Worm (Caenorhabditis elegans): ENCODE measurements around the gene trx-1.
A peak's percentile ranks its signal among the peaks of the same experiment; 100 is the strongest.

trx-1 gene

DNA sequence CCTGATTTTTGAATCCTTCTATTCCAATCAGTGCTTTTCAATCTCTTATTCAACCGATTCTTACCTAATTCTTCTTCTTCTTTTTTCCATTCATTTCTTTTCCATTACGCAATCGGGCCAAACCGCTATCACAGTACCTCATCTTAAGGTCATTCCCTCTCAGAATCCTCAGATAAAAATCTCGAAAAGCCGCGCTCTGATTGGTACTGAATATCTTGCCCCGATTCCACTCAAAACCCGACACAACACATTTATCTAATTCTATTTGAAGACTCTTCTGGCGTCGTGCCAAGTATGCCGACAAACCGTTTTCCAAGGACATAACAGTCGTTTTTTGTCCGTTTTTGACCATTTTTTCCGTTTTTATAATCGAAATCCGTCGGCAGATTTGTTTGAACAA, 48.5 kb upstream of the trx-1 start (continued):
- TF ChIP-seq irx-1 (tag; optimal IDR thresholded peaks at IDR 0.05): no peak

DNA sequence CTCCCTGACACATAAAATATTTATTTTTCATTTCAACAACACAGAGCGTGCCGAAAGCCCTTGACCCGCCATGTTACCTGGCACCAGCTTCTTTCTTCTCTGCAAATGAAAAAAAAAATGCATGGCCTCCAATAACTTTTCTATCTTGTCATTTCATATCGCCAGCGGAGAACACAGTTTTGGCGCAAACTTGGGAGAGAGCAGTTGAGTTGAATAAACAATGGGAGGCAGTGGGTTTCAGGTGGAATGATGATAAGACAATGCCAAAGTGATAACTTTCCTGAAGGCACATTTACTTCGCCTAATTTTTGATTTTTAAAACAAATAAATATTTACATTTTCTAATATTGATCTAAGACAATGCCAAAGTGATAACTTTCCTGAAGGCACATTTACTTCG, 47.9 kb upstream of the trx-1 start:
- TF ChIP-seq elt-3 (tag; optimal IDR thresholded peaks at IDR 0.05): no peak
- TF ChIP-seq pag-3 (tag; optimal IDR thresholded peaks at IDR 0.05; ENCODE audit: borderline replicate concordance, insufficient read depth): no peak
- no peak for TF ChIP-seq grh-1 (GFP tag; IDR thresholded peaks at IDR 0.05)
- no peak for TF ChIP-seq nhr-85 (tag)
- no peak for TF ChIP-seq zag-1 (tag; optimal IDR thresholded peaks at IDR 0.05)
- TF ChIP-seq xbp-1 (tag; optimal IDR thresholded peaks at IDR 0.05): no peak
- TF ChIP-seq skn-1 (tag; optimal IDR thresholded peaks at IDR 0.05): no peak
- TF ChIP-seq C04F5.9 (tag; optimal IDR thresholded peaks at IDR 0.05): no peak

DNA sequence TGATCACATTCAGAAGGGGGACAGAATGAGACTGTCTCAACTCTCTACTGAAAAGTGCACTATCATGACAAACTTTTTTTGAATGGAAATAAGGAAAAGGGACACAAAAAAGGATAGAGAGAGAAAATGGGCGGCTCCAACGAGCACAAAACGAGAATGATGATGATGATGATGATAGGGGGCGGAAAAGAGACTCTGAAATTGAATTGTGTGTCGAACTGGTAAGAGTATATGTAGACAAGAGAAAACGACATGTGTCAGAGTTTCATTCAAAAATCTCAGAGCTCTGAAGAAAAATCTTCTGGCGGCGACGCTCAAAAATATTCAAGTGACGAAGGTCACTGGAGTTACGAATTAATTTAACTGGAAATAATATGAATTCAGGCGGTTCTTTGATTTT, 41.9 kb upstream of the trx-1 start:
- peak; percentile 48 for TF ChIP-seq lin-14 (GFP tag; optimal IDR thresholded peaks at IDR 0.05)
- no peak for TF ChIP-seq nhr-237 (tag; optimal IDR thresholded peaks at IDR 0.05)
- peak; percentile 47 for TF ChIP-seq fkh-10 (GFP tag; optimal IDR thresholded peaks at IDR 0.05)
- TF ChIP-seq mef-2 (tag; optimal IDR thresholded peaks at IDR 0.05): no peak

DNA sequence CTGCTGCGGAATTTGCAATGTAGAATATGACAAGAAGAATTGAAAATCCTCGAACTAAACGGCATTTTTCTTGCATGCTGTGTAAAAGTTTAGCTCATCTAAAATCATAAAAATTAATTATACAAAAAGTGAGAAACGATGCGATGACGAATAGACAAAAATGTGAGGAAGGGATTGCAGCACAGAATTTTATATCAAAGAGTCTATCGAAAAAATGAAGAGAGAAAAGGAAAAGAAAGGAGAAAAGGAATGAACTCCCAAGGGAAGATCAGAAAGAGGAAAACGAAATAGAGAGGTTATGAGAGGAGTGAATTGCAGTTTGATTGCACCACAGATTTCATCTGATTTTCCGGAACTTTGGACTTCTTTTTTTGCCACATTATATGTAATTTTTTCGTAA, 40.8 kb upstream of the trx-1 start, which contains the start of gene glr-4:
Gene glr-4 (minus strand): TSS at position 101 of the 400 bp plus-strand sequence.
- no peak for TF ChIP-seq mdl-1 (tag; optimal IDR thresholded peaks at IDR 0.05)
- TF ChIP-seq C04F5.9 (tag; optimal IDR thresholded peaks at IDR 0.05): no peak
- no peak for TF ChIP-seq jun-1 (tag; optimal IDR thresholded peaks at IDR 0.05)
- TF ChIP-seq F16B12.6 (tag; optimal IDR thresholded peaks at IDR 0.05): no peak
- no peak for TF ChIP-seq hlh-17 (GFP tag; optimal IDR thresholded peaks at IDR 0.05; ENCODE audit: borderline replicate concordance)
- TF ChIP-seq mef-2 (tag; optimal IDR thresholded peaks at IDR 0.05): no peak
- no peak for TF ChIP-seq ztf-4 (tag; optimal IDR thresholded peaks at IDR 0.05)
- TF ChIP-seq isw-1 (GFP tag; IDR thresholded peaks at IDR 0.05): no peak
- no peak for TF ChIP-seq dsc-1 (tag; optimal IDR thresholded peaks at IDR 0.05)
- no peak for TF ChIP-seq hpl-2 (GFP tag; optimal IDR thresholded peaks at IDR 0.05)
- no peak for TF ChIP-seq ceh-8 (GFP tag; optimal IDR thresholded peaks at IDR 0.05)
- TF ChIP-seq unc-62 (GFP tag; optimal IDR thresholded peaks at IDR 0.05): no peak
- no peak for TF ChIP-seq lin-15B (tag; optimal IDR thresholded peaks at IDR 0.05)
- TF ChIP-seq pqm-1 (tag; optimal IDR thresholded peaks at IDR 0.05): no peak
- TF ChIP-seq blmp-1 (tag; optimal IDR thresholded peaks at IDR 0.05): no peak
- TF ChIP-seq dpl-1 (GFP tag; optimal IDR thresholded peaks at IDR 0.05): no peak
- no peak for TF ChIP-seq unc-30 (tag; optimal IDR thresholded peaks at IDR 0.05)
- no peak for TF ChIP-seq ama-1 (optimal IDR thresholded peaks at IDR 0.05)
- no peak for TF ChIP-seq snu-23 (GFP tag; optimal IDR thresholded peaks at IDR 0.05)

DNA sequence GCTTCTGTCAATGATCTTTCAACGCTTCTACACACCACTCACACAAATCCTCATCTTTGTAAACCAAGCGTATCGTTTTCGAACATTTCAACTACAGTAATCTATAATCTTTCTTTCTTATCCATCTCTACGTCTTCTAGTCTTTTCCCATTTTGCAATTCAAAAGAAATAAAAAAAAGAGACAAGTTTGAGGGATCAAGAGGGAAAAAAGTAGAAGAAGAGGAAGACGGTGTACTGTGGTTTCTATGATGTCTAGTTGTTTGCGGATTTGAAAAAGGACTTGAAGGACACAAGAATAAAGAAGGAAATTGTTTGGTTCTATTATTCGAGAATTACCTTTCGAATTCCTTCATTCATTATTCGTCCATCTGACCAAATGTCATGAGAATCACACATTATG, 39.1 kb upstream of the trx-1 start:
- TF ChIP-seq lin-39 (tag; optimal IDR thresholded peaks at IDR 0.05) (no peak), ces-1 (GFP tag; optimal IDR thresholded peaks at IDR 0.05) (no peak), nhr-47 (tag; optimal IDR thresholded peaks at IDR 0.05) (no peak), elt-3 (tag; optimal IDR thresholded peaks at IDR 0.05) (peak in 2 of 6 experiments; percentile 6 to 40), tbx-2 (tag; optimal IDR thresholded peaks at IDR 0.05) (no peak), fkh-4 (tag; optimal IDR thresholded peaks at IDR 0.05; ENCODE audit: borderline replicate concordance) (no peak), nhr-19 (GFP tag; conservative IDR thresholded peaks at IDR 0.05) (no peak), blmp-1 (tag; optimal IDR thresholded peaks at IDR 0.05) (peak; percentile 50), nhr-85 (tag) (peak; percentile 89), snpc-4 (tag; optimal IDR thresholded peaks at IDR 0.05) (no peak), grh-1 (GFP tag; IDR thresholded peaks at IDR 0.05) (no peak), snu-23 (GFP tag; optimal IDR thresholded peaks at IDR 0.05) (peak; percentile 42), ama-1 (optimal IDR thresholded peaks at IDR 0.05) (no peak), ceh-90 (tag; optimal IDR thresholded peaks at IDR 0.05) (no peak), nhr-20 (tag; optimal IDR thresholded peaks at IDR 0.05) (peak; percentile 26), dpl-1 (GFP tag; optimal IDR thresholded peaks at IDR 0.05) (no peak), mdl-1 (tag; optimal IDR thresholded peaks at IDR 0.05) (no peak), lin-35 (GFP tag; optimal IDR thresholded peaks at IDR 0.05) (no peak), egl-13 (tag; optimal IDR thresholded peaks at IDR 0.05) (no peak), tlp-1 (tag; optimal IDR thresholded peaks at IDR 0.05) (no peak), F16B12.6 (tag; optimal IDR thresholded peaks at IDR 0.05) (no peak), dsc-1 (tag; optimal IDR thresholded peaks at IDR 0.05) (no peak), lir-3 (tag; optimal IDR thresholded peaks at IDR 0.05; ENCODE audit: poor library complexity) (no peak), elt-2 (tag; optimal IDR thresholded peaks at IDR 0.05) (no peak), fos-1 (tag; optimal IDR thresholded peaks at IDR 0.05) (no peak), C34B4.2 (tag; optimal IDR thresholded peaks at IDR 0.05) (no peak), nhr-237 (tag; optimal IDR thresholded peaks at IDR 0.05) (no peak)
